Worm (Caenorhabditis elegans) whole organism, L3 larva: Measurements from ENCODE around the gene Y16B4A.2.

Experiments
- ama-1 ChIP-seq: fragments of 150-350 bp; optimal IDR thresholded peaks from 2 replicates; lab custom pipeline; 2018
- ceh-16 ChIP-seq: sonication (generic microtip); optimal IDR thresholded peaks from 2 replicates; lab custom pipeline; 2017; ENCODE audit warnings: missing biosample characterization, missing genetic modification characterization
- elt-2 ChIP-seq: sonication (generic microtip); optimal IDR thresholded peaks from 2 replicates; lab custom pipeline; 2016; ENCODE audit warnings: missing genetic modification reagents, mild to moderate bottlenecking, missing genetic modification characterization, missing compliant biosample characterization
- fos-1 ChIP-seq: fragments of 150-350 bp; optimal IDR thresholded peaks from 2 replicates; lab custom pipeline; 2014; ENCODE audit warnings: missing biosample characterization, missing genetic modification characterization
- mdl-1 ChIP-seq: fragments of 150-350 bp; optimal IDR thresholded peaks from 2 replicates; lab custom pipeline; 2014; ENCODE audit warnings: missing biosample characterization, missing genetic modification characterization
- nhr-12 ChIP-seq: fragments of 150-350 bp; optimal IDR thresholded peaks from 2 replicates; lab custom pipeline; 2014; ENCODE audit warnings: missing biosample characterization, missing genetic modification characterization
- skn-1 ChIP-seq: fragments of 150-350 bp; optimal IDR thresholded peaks from 2 replicates; lab custom pipeline; 2014; ENCODE audit warnings: missing biosample characterization, missing genetic modification characterization
- snpc-4 ChIP-seq: fragments of 150-350 bp; optimal IDR thresholded peaks from 2 replicates; lab custom pipeline; 2014; ENCODE audit warnings: missing biosample characterization, missing genetic modification characterization
- tbx-2 ChIP-seq: sonication (generic microtip); optimal IDR thresholded peaks from 2 replicates; lab custom pipeline; 2016; ENCODE audit warnings: mild to moderate bottlenecking, missing genetic modification characterization, missing compliant biosample characterization
- unc-39 ChIP-seq: sonication (generic microtip); optimal IDR thresholded peaks from 4 replicates; lab custom pipeline; 2017; ENCODE audit warnings: missing biosample characterization, missing genetic modification characterization
- unc-62 ChIP-seq: fragments of 150-350 bp; sonication (generic microtip); optimal IDR thresholded peaks from 4 replicates; lab custom pipeline; 2014; ENCODE audit warnings: missing biosample characterization, missing genetic modification reagents, missing genetic modification characterization
- ztf-4 ChIP-seq: fragments of 150-350 bp; optimal IDR thresholded peaks from 2 replicates; lab custom pipeline; 2014; ENCODE audit warnings: missing biosample characterization, missing genetic modification characterization

- TF ChIP-seq snpc-4 (tag; lab: Kevin White, UChicago) (no peak), fos-1 (tag; lab: Kevin White, UChicago) (no peak), unc-39 (no peak), ztf-4 (tag; lab: Kevin White, UChicago) (no peak), unc-62 (GFP tag; lab: Kevin White, UChicago) (no peak), ama-1 (peak; percentile 72), mdl-1 (tag; lab: Kevin White, UChicago) (no peak), tbx-2 (tag; lab: Kevin White, UChicago) (peak; percentile 36), nhr-12 (tag; lab: Kevin White, UChicago) (no peak), skn-1 (tag; lab: Kevin White, UChicago) (no peak), ceh-16 (tag; lab: Kevin White, UChicago) (no peak), elt-2 (no peak)
Measured at ce11 chrX:14815412-14815811, 43.8 kb upstream of the Y16B4A.2 start.
